Fruit fly (Drosophila melanogaster) whole organism, wandering third instar larva: ENCODE results near the gene CG32365.

Experiments used
- Hr78 ChIP-seq: fragments of >200 bp; optimal IDR thresholded peaks from 2 replicates; lab custom pipeline; 2017; ENCODE audit warnings: missing biosample characterization, missing genetic modification characterization
- sage ChIP-seq: fragments of 200-800 bp; sonication (Bioruptor generic); optimal IDR thresholded peaks from 2 replicates; lab custom pipeline; 2016; ENCODE audit warnings: missing biosample characterization, mild to moderate bottlenecking, missing genetic modification characterization
- tai ChIP-seq: sonication (Bioruptor generic); optimal IDR thresholded peaks from 2 replicates; lab custom pipeline; 2016; ENCODE audit warnings: missing biosample characterization, missing genetic modification characterization

DNA sequence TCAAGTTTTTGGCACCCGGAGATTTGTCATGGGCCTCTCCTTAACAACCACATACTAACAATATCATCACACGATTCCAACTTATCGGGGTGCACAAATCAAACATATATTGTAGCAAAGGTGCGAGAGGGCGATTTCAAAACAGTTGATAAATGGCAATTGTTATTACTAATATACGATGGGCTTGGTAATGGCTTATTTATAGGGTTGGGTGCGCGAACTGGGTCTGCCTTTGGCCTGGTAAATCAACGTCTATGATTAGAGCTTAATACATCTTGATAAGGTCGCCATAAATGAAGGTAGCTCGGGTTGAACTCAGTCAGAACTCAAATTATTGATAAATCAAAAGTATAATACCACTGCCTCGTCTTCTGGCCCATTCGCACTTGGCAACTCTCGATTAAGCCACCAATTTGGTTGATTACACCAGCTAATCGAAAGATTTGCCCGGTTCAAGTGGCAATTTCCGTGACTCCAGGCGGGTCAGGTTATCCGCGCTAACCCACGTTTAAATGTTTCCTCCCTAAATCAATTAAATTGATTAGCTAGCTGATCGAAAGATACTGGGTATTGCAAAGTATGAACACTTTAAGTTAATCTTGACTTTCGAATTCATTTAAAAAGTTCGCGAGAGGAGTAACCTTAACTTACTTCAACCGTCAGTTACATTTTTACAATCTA is 71.9 kb downstream of the CG32365 start:
- no peak for TF ChIP-seq Hr78 (GFP tag; lab: Kevin White, UChicago)
- no peak for TF ChIP-seq tai (GFP tag; lab: Kevin White, UChicago)
- TF ChIP-seq sage (GFP tag; lab: Kevin White, UChicago) = no peak
